Worm (Caenorhabditis elegans) whole organism, midembryonic: ENCODE results near the gene rpac-40.

Experiments used
- T22C8.4 ChIP-seq: fragments of 200-800 bp; sonication (Bioruptor generic); IDR thresholded peaks from 2 replicates; pipeline ENCODE4 v1.3.6; 2022; ENCODE audit warnings: missing genetic modification characterization, missing compliant biosample characterization
- cog-1 ChIP-seq: sonication (generic microtip); optimal IDR thresholded peaks from 2 replicates; lab custom pipeline; 2016; ENCODE audit warnings: missing genetic modification characterization, missing compliant biosample characterization
- flt-1 ChIP-seq: fragments of 200-800 bp; sonication (Bioruptor generic); IDR thresholded peaks from 2 replicates; pipeline ENCODE4 v1.3.6; 2022; ENCODE audit warnings: missing genetic modification characterization, missing compliant biosample characterization
- klf-2 ChIP-seq: fragments of 200-800 bp; sonication (Bioruptor generic); conservative IDR thresholded peaks from 2 replicates; pipeline ENCODE4 v1.3.6; 2022; ENCODE audit warnings: missing genetic modification reagents, missing genetic modification characterization, missing compliant biosample characterization
- med-1 ChIP-seq: sonication (generic microtip); optimal IDR thresholded peaks from 2 replicates; lab custom pipeline; 2017; ENCODE audit warnings: missing genetic modification characterization, mild to moderate bottlenecking, missing compliant biosample characterization, antibody characterized with exemption, missing genetic modification reagents; ENCODE audit not compliant: insufficient read depth
- ref-1 ChIP-seq: fragments of 200-800 bp; sonication (Bioruptor generic); conservative IDR thresholded peaks from 2 replicates; pipeline ENCODE4 v1.3.6; 2022; ENCODE audit warnings: missing genetic modification reagents, missing genetic modification characterization, missing compliant biosample characterization
- tab-1 ChIP-seq: fragments of 200-800 bp; sonication (Bioruptor generic); IDR thresholded peaks from 2 replicates; pipeline ENCODE4 v1.3.6; 2022; ENCODE audit warnings: missing genetic modification characterization, missing compliant biosample characterization
- ztf-23 ChIP-seq: fragments of 200-800 bp; sonication (Bioruptor generic); IDR thresholded peaks from 2 replicates; pipeline ENCODE4 v1.3.6; 2022; ENCODE audit warnings: missing genetic modification reagents, missing genetic modification characterization, missing compliant biosample characterization
- ztf-29 ChIP-seq: fragments of 200-800 bp; sonication (Bioruptor generic); IDR thresholded peaks from 2 replicates; pipeline ENCODE4 v1.3.6; 2022; ENCODE audit warnings: missing genetic modification reagents, missing genetic modification characterization, missing compliant biosample characterization

rpac-40 gene

DNA sequence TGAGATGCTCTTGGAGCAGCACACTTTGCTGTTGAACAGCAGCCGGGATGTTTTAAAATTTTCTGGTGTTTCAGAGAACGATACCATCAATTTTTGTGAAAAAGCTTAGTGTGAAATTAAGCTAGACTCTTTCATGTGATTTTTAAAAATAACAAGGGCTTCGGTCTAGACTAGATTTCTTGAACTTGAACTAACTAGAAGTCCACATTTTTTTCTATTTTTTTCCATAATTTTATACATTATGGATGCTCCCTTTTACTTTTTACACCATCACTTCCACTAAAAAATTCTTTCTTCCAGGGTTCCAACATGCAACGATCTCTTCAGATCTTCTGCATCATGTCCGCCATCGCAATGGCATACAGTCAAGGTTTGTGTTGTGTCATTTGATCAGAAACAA lies 36.8 kb downstream of the rpac-40 start, which contains the start of gene nlp-13:
Gene nlp-13, plus strand, starts transcription at position 301 of the 400 bp plus-strand sequence.
- TF ChIP-seq med-1 (GFP tag; lab: Kevin White, UChicago) = no peak
- no peak for TF ChIP-seq ztf-29
- no peak for TF ChIP-seq cog-1 (tag; lab: Kevin White, UChicago)
- no peak for TF ChIP-seq ztf-23
- no peak for TF ChIP-seq klf-2 (GFP tag; lab: Robert Waterston, UW)
- no peak for TF ChIP-seq T22C8.4 (GFP tag; lab: Robert Waterston, UW)
- TF ChIP-seq tab-1 (GFP tag; lab: Robert Waterston, UW) = no peak
- TF ChIP-seq flt-1 (GFP tag; lab: Robert Waterston, UW) = no peak
- TF ChIP-seq ref-1 (GFP tag; lab: Robert Waterston, UW) = no peak

DNA sequence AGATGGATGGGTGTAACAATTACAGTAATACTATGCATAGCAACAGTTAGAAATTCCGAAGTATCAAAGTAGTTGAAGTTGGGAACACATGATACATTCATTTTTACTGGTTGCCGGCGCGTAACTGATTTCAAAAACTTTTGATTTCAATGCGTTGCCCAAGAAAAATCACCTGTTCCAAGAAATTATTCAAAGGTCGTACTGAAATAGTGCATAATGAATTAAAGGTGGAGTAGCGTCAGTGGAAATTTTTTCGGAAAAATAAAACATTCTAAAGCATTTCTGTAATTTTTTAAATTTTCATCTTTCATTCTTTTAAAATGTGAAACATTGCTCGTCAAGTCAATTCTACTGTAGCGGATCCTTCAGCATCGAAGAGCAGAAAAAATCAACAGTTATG lies 41.0 kb downstream of the rpac-40 start, which contains the start of gene srh-204:
Gene srh-204, minus strand, starts transcription at position 101 of the 400 bp plus-strand sequence.
- TF ChIP-seq ztf-23 (no peak), ztf-29 (no peak)

DNA sequence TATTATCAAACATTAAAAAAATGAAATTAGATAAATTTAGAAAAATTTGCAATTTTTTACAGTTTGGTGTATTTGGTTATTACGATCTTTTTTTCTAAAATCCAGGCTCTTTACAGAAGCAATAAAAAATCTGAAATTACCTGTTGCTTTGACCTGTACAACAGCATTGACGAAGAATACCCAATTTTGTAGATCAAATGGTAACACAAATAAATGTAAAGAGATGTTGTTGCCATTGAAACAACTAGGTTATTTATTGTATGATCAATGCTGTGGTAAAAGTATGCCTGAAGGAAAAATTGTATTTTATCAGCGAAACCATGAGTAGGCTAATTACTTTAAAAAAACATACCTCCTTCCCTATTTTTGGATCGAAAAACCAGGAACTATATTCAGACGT lies 42.3 kb downstream of the rpac-40 start:
- TF ChIP-seq T22C8.4 (GFP tag; lab: Robert Waterston, UW) = no peak
- no peak for TF ChIP-seq ref-1 (GFP tag; lab: Robert Waterston, UW)
- TF ChIP-seq flt-1 (GFP tag; lab: Robert Waterston, UW) = no peak
- no peak for TF ChIP-seq tab-1 (GFP tag; lab: Robert Waterston, UW)
- TF ChIP-seq ztf-29 = no peak
- TF ChIP-seq ztf-23 = no peak
- no peak for TF ChIP-seq cog-1 (tag; lab: Kevin White, UChicago)
- TF ChIP-seq klf-2 (GFP tag; lab: Robert Waterston, UW) = no peak
- no peak for TF ChIP-seq med-1 (GFP tag; lab: Kevin White, UChicago)

DNA sequence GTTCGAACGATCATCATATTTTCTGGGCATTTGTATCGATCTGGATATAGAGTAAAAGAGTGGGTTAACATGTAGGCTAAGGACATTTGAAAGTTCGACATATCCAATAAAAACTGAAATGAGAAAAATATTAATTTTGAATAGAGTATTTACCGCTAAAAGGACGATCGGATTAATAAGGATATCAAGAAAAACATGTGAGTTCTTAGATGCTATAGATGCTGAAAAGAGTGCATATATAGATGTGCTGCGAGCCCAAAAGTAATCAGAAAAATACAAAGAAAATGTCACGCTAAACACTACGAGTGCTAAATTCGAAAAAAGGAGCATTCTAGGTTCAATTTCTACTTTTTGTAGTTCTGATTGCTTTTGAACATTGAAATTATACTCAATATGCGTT lies 43.1 kb downstream of the rpac-40 start, which contains the start of gene srt-12:
Gene srt-12, minus strand, starts transcription at position 101 of the 400 bp plus-strand sequence.
- TF ChIP-seq med-1 (GFP tag; lab: Kevin White, UChicago) = no peak
- no peak for TF ChIP-seq flt-1 (GFP tag; lab: Robert Waterston, UW)
- TF ChIP-seq ztf-23 = no peak
- no peak for TF ChIP-seq tab-1 (GFP tag; lab: Robert Waterston, UW)
- TF ChIP-seq ref-1 (GFP tag; lab: Robert Waterston, UW) = no peak
- TF ChIP-seq klf-2 (GFP tag; lab: Robert Waterston, UW) = no peak
- TF ChIP-seq T22C8.4 (GFP tag; lab: Robert Waterston, UW) = no peak
- TF ChIP-seq cog-1 (tag; lab: Kevin White, UChicago) = no peak
- no peak for TF ChIP-seq ztf-29

DNA sequence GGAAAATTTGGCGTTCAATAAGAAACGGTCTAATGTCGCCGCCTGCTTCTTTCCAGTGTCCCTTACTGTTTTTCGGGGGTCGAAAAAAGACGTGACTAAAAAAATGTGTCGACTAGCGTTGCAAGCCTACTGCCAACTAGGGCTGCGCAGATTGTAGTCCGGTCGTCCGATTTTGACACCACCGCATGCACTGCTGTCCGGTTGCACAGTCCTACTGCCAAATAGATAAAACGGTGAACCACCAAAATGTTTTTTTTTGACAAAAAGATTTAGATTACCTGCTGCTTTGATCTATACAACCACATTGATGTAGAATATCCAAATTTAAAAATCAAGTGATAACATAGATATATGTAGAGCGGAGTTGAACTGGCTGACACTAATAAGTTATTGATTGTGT lies 49.1 kb downstream of the rpac-40 start:
- TF ChIP-seq T22C8.4 (GFP tag; lab: Robert Waterston, UW) = no peak
- no peak for TF ChIP-seq cog-1 (tag; lab: Kevin White, UChicago)
- no peak for TF ChIP-seq ref-1 (GFP tag; lab: Robert Waterston, UW)
- TF ChIP-seq tab-1 (GFP tag; lab: Robert Waterston, UW) = no peak
- no peak for TF ChIP-seq flt-1 (GFP tag; lab: Robert Waterston, UW)
- TF ChIP-seq med-1 (GFP tag; lab: Kevin White, UChicago) = no peak
- no peak for TF ChIP-seq ztf-23
- no peak for TF ChIP-seq ztf-29
- no peak for TF ChIP-seq klf-2 (GFP tag; lab: Robert Waterston, UW)

DNA sequence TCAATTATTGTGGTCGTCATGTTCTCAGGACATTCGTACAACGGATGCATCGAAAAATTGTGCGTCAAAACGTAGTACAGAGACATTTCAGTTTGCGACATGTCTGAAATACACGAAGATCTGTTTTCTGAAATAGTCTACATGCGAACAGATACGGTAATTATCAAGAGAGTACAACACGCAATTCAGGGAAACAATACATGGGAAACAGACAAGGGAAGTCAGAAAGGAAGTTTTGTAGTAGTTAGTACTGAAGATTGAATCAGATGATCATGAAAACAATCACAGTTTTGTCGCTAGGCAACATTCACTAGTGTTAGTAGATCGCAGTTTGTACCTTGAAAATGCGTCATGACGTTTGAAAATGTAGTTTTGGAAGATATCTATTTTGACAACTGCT lies 50.8 kb downstream of the rpac-40 start, which contains the start of gene srt-13:
Gene srt-13, minus strand, starts transcription at position 101 of the 400 bp plus-strand sequence.
- TF ChIP-seq ztf-29 = no peak
- TF ChIP-seq T22C8.4 (GFP tag; lab: Robert Waterston, UW) = no peak
- no peak for TF ChIP-seq tab-1 (GFP tag; lab: Robert Waterston, UW)
- no peak for TF ChIP-seq med-1 (GFP tag; lab: Kevin White, UChicago)
- no peak for TF ChIP-seq flt-1 (GFP tag; lab: Robert Waterston, UW)
- no peak for TF ChIP-seq ref-1 (GFP tag; lab: Robert Waterston, UW)
- TF ChIP-seq klf-2 (GFP tag; lab: Robert Waterston, UW) = no peak
- no peak for TF ChIP-seq cog-1 (tag; lab: Kevin White, UChicago)
- no peak for TF ChIP-seq ztf-23
